Worm (Caenorhabditis elegans): ENCODE measurements around the gene dlst-1.

ce11 chrV:6669520-6669919, 39.4 kb downstream of the dlst-1 start, which contains the start of gene cest-28:
- TF ChIP-seq hnd-1 (tag; optimal IDR thresholded peaks at IDR 0.05) (no peak), ets-7 (tag; optimal IDR thresholded peaks at IDR 0.05) (no peak), ama-1 (optimal IDR thresholded peaks at IDR 0.05) (no peak), tbx-11 (GFP tag; IDR thresholded peaks at IDR 0.05) (no peak), tbx-37 (GFP tag; conservative IDR thresholded peaks at IDR 0.05) (no peak), F13C5.2 (tag; optimal IDR thresholded peaks at IDR 0.05) (no peak), hmbx-1 (tag; optimal IDR thresholded peaks at IDR 0.05) (no peak)

All from whole organism, early embryonic.